Worm (Caenorhabditis elegans): Measurements from ENCODE around the gene cyp-34A9.

The cyp-34A9 gene

ce11 chrV:3949723-3950122, 20.6 kb downstream of the cyp-34A9 start, which contains the start of gene dach-1:
Gene dach-1, plus strand, starts transcription at chrV:3950023.
- TF ChIP-seq sox-2 (GFP tag; IDR thresholded peaks at IDR 0.05) = no peak
- TF ChIP-seq hlh-6 (tag; optimal IDR thresholded peaks at IDR 0.05) = no peak
- no peak for TF ChIP-seq ceh-22 (tag; optimal IDR thresholded peaks at IDR 0.05)
- no peak for TF ChIP-seq ceh-34 (tag; optimal IDR thresholded peaks at IDR 0.05)
- TF ChIP-seq npax-4 (tag; optimal IDR thresholded peaks at IDR 0.05) = no peak
- TF ChIP-seq nhr-11 (tag; optimal IDR thresholded peaks at IDR 0.05) = no peak
- no peak for TF ChIP-seq tbx-2 (tag; optimal IDR thresholded peaks at IDR 0.05)
- TF ChIP-seq Y22D7AL.16 (tag; optimal IDR thresholded peaks at IDR 0.05) = no peak
- TF ChIP-seq rnt-1 (tag; optimal IDR thresholded peaks at IDR 0.05) = no peak
- no peak for TF ChIP-seq C08G9.2 (tag; optimal IDR thresholded peaks at IDR 0.05)
- TF ChIP-seq hlh-8 (tag; optimal IDR thresholded peaks at IDR 0.05) = no peak
- TF ChIP-seq ceh-48 (tag; optimal IDR thresholded peaks at IDR 0.05) = no peak
- TF ChIP-seq unc-55 (GFP tag; optimal IDR thresholded peaks at IDR 0.05) = no peak

ce11 chrV:3945053-3945452, 25.3 kb downstream of the cyp-34A9 start, which contains the start of gene cyp-35B3:
Gene cyp-35B3, plus strand, starts transcription at chrV:3945353.
- TF ChIP-seq ceh-6 (GFP tag; optimal IDR thresholded peaks at IDR 0.05) = no peak
- TF ChIP-seq ceh-45 (GFP tag; IDR thresholded peaks at IDR 0.05) = no peak
- TF ChIP-seq fkh-6 (tag; optimal IDR thresholded peaks at IDR 0.05) = no peak

DNA sequence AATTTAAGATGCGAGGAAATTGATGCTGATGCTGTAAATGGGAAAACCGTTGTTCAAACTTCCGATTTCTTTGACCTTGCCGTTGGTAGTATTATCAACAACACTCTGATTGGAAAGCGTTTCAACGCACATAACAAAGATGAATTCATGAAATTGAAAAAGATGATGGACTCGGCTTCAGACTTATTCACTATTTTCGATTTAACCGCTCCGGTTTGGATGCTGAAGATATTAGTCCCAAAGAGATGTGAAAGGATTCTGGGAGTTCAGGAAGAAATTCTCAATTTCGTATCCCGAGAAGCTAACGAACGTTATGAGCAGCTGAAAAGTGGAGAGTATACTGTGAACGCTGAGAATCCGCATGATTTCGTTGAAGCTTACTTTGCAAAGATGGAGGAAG, 27.0 kb downstream of the cyp-34A9 start:
- TF ChIP-seq rnt-1 (tag; optimal IDR thresholded peaks at IDR 0.05) = no peak
- no peak for TF ChIP-seq che-1 (tag; optimal IDR thresholded peaks at IDR 0.05)
- no peak for TF ChIP-seq pax-1 (tag; optimal IDR thresholded peaks at IDR 0.05)
- no peak for TF ChIP-seq ceh-30 (tag; optimal IDR thresholded peaks at IDR 0.05)
- TF ChIP-seq tbx-7 (tag; optimal IDR thresholded peaks at IDR 0.05) = no peak
- no peak for TF ChIP-seq pha-2 (tag; optimal IDR thresholded peaks at IDR 0.05)

DNA sequence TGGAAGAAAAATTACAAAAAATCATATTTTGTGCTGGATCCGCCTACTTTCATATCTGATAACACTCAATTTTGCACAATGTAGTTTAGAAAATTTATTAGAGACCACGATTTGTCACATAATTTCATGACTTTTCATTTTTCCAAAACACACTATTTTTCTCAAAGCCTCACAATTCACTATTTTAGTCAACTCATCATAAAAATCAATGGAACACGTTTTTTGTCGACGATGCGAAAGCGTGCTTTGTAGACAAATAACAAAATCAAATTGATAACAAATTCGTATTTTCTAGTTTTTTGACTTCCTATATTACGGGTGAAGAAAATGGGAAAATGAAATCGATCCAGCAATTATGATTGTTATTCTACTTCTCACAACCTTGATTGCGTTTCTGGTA, 28.5 kb downstream of the cyp-34A9 start, which contains the start of gene cyp-35B2:
TSS of gene cyp-35B2 (plus strand) at position 301 of the 400 bp plus-strand sequence.
- TF ChIP-seq sox-2 (GFP tag; IDR thresholded peaks at IDR 0.05) = no peak
- no peak for TF ChIP-seq tbx-2 (tag; optimal IDR thresholded peaks at IDR 0.05)
- no peak for TF ChIP-seq ref-2 (tag; optimal IDR thresholded peaks at IDR 0.05)
- no peak for TF ChIP-seq tbx-7 (tag; optimal IDR thresholded peaks at IDR 0.05)
- TF ChIP-seq ama-1 (optimal IDR thresholded peaks at IDR 0.05) = no peak
- no peak for TF ChIP-seq fkh-10 (GFP tag; optimal IDR thresholded peaks at IDR 0.05)
- no peak for TF ChIP-seq hlh-8 (tag; optimal IDR thresholded peaks at IDR 0.05)
- TF ChIP-seq unc-86 (tag; optimal IDR thresholded peaks at IDR 0.05) = no peak
- TF ChIP-seq ztf-16 (tag; optimal IDR thresholded peaks at IDR 0.05) = no peak
- no peak for TF ChIP-seq dve-1 (tag; optimal IDR thresholded peaks at IDR 0.05)
- TF ChIP-seq pqm-1 (tag; optimal IDR thresholded peaks at IDR 0.05) = no peak

- no peak for TF ChIP-seq ceh-34 (tag; optimal IDR thresholded peaks at IDR 0.05)
- TF ChIP-seq nfya-1 (tag; optimal IDR thresholded peaks at IDR 0.05) = no peak
- TF ChIP-seq Y22D7AL.16 (tag; optimal IDR thresholded peaks at IDR 0.05) = no peak
- TF ChIP-seq C38D4.7 (GFP tag; optimal IDR thresholded peaks at IDR 0.05) = no peak
- TF ChIP-seq K02D7.2 (tag; optimal IDR thresholded peaks at IDR 0.05) = no peak
- TF ChIP-seq ceh-18 (tag; optimal IDR thresholded peaks at IDR 0.05) = no peak
- no peak for TF ChIP-seq ceh-45 (GFP tag; IDR thresholded peaks at IDR 0.05)
- TF ChIP-seq ceh-6 (GFP tag; optimal IDR thresholded peaks at IDR 0.05) = no peak
- no peak for TF ChIP-seq pqm-1 (tag; optimal IDR thresholded peaks at IDR 0.05)
- no peak for TF ChIP-seq unc-55 (GFP tag; optimal IDR thresholded peaks at IDR 0.05)
- no peak for TF ChIP-seq ceh-9 (tag; optimal IDR thresholded peaks at IDR 0.05)
Observed at ce11 chrV:3938789-3939188, 31.6 kb downstream of the cyp-34A9 start, which contains the start of gene cyp-35B1. Gene cyp-35B1, plus strand, starts transcription at chrV:3939032.
